Worm (Caenorhabditis elegans) whole organism, late embryonic: Measurements from ENCODE around the gene klp-3.

Source experiments
- C08G9.2 ChIP-seq: sonication (generic microtip); optimal IDR thresholded peaks from 2 replicates; lab custom pipeline; 2016; ENCODE audit warnings: mild to moderate bottlenecking, missing genetic modification characterization, moderate library complexity, missing compliant biosample characterization
- ama-1 ChIP-seq: fragments of 150-350 bp; optimal IDR thresholded peaks from 2 replicates; lab custom pipeline; 2014
- ceh-31 ChIP-seq: sonication (generic microtip); optimal IDR thresholded peaks from 2 replicates; lab custom pipeline; 2016; ENCODE audit warnings: missing genetic modification characterization, missing compliant biosample characterization
- ceh-45 ChIP-seq: fragments of 200-800 bp; sonication (Bioruptor generic); IDR thresholded peaks from 2 replicates; pipeline ENCODE4 v1.3.6; 2022; ENCODE audit warnings: missing genetic modification reagents, missing genetic modification characterization, missing compliant biosample characterization
- elt-2 ChIP-seq: sonication (generic microtip); optimal IDR thresholded peaks from 2 replicates; lab custom pipeline; 2016; ENCODE audit warnings: missing genetic modification reagents, missing genetic modification characterization, missing compliant biosample characterization
- hlh-6 ChIP-seq: sonication (generic microtip); optimal IDR thresholded peaks from 2 replicates; lab custom pipeline; 2016; ENCODE audit warnings: missing genotype, missing genetic modification characterization, missing compliant biosample characterization
- hlh-8 ChIP-seq: sonication (generic microtip); optimal IDR thresholded peaks from 2 replicates; lab custom pipeline; 2016; ENCODE audit warnings: missing genotype, missing genetic modification characterization, missing compliant biosample characterization
- mec-3 ChIP-seq: sonication (generic microtip); optimal IDR thresholded peaks from 2 replicates; lab custom pipeline; 2016; ENCODE audit warnings: borderline replicate concordance, missing genetic modification characterization, missing compliant biosample characterization
- nfya-1 ChIP-seq: sonication (generic microtip); optimal IDR thresholded peaks from 2 replicates; lab custom pipeline; 2017; ENCODE audit warnings: missing genetic modification characterization, mild to moderate bottlenecking, missing compliant biosample characterization, antibody characterized with exemption, moderate library complexity
- pha-4 ChIP-seq: fragments of 150-350 bp; optimal IDR thresholded peaks from 2 replicates; lab custom pipeline; 2018; ENCODE audit warnings: missing biosample characterization, missing genetic modification reagents, missing genetic modification characterization
- ref-2 ChIP-seq: sonication (generic microtip); optimal IDR thresholded peaks from 2 replicates; lab custom pipeline; 2016; ENCODE audit warnings: missing genetic modification characterization, missing compliant biosample characterization
- sox-2 ChIP-seq: fragments of 200-800 bp; sonication (Bioruptor generic); IDR thresholded peaks from 2 replicates; pipeline ENCODE4 v1.3.6; 2022; ENCODE audit warnings: missing genetic modification reagents, missing genetic modification characterization, missing compliant biosample characterization
- tbx-2 ChIP-seq: sonication (generic microtip); optimal IDR thresholded peaks from 2 replicates; lab custom pipeline; 2016; ENCODE audit warnings: missing genetic modification characterization, missing compliant biosample characterization
- tbx-7 ChIP-seq: sonication (generic microtip); optimal IDR thresholded peaks from 2 replicates; lab custom pipeline; 2016; ENCODE audit warnings: missing genotype, missing genetic modification characterization, missing compliant biosample characterization

ce11 chrII:7836613-7837226 is 5.4 kb upstream of the klp-3 start:
- TF ChIP-seq ama-1 (lab: Kevin White, UChicago) (no peak), elt-2 (tag; lab: Kevin White, UChicago) (no peak), tbx-2 (tag; lab: Kevin White, UChicago) (no peak), nfya-1 (no peak), tbx-7 (tag; lab: Kevin White, UChicago) (no peak), mec-3 (tag; lab: Kevin White, UChicago) (no peak), hlh-8 (tag; lab: Kevin White, UChicago) (no peak), pha-4 (tag; lab: Kevin White, UChicago) (no peak), C08G9.2 (tag; lab: Kevin White, UChicago) (no peak), hlh-6 (tag; lab: Kevin White, UChicago) (no peak), ref-2 (tag; lab: Kevin White, UChicago) (no peak), ceh-45 (GFP tag; lab: Robert Waterston, UW) (no peak), ceh-31 (tag; lab: Kevin White, UChicago) (no peak), sox-2 (GFP tag; lab: Robert Waterston, UW) (no peak)
